Fruit fly (Drosophila melanogaster): ENCODE data around the gene shps.

The shps gene

DNA sequence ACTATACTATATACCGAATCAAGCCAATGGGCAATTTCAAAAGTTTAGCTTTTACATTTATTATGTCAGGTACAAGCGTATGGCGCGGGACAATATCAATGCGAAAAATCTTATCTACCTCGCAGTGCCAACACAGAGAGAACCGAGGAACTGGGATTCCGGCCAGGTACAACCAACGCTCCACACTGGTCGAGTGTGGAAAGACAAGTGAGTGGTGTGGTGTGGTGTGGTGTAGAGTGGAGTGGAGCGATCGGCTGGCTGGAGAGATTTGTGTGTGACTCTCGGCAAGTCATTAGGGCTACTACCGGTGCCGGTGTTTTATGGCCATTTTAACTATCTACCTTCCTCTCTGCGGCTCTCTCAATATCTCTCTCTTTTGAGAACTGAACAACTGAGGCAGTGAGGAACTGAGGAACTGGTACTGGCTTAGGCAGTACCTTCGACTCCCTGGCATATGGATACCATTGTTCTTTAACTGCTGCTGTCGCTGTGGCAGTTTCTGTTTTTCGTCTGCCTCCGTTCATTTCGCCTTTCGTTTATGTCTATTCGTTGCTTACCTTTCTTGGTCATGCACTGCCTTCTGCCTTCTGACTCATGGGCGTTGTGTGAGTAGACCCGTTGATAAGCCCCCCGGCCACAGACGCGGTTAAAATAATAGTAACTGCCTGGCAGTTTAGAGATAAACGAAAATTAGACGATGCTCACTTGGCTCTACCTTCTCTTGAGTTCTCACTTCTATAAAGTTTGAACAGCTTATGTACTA, 19.9 kb upstream of the shps start (continued):
- TF ChIP-seq Max (GFP tag; optimal IDR thresholded peaks at IDR 0.05) (peak; percentile 86), insv (GFP tag; optimal IDR thresholded peaks at IDR 0.05) (peak in 1 of 2 experiments; percentile 44), twi (tag; optimal IDR thresholded peaks at IDR 0.05) (peak; percentile 74), chn (GFP tag; optimal IDR thresholded peaks at IDR 0.05) (peak; percentile 87), Gug (GFP tag; IDR thresholded peaks at IDR 0.05) (peak; percentile 88), Bdp1 (GFP tag; optimal IDR thresholded peaks at IDR 0.05) (peak; percentile 73), Doc3 (GFP tag; IDR thresholded peaks at IDR 0.05; ENCODE audit: partially characterized antibody) (no peak), ara (GFP tag; IDR thresholded peaks at IDR 0.05) (peak; percentile 92), CG12104 (GFP tag; optimal IDR thresholded peaks at IDR 0.05) (peak; percentile 86), jumu (GFP tag; optimal IDR thresholded peaks at IDR 0.05) (peak; percentile 88), HLH54F (GFP tag; optimal IDR thresholded peaks at IDR 0.05) (peak; percentile 87), Ets65A (GFP tag) (no peak), dpn (GFP tag; optimal IDR thresholded peaks at IDR 0.05) (peak; percentile 91 to 94), CG6765 (GFP tag; optimal IDR thresholded peaks at IDR 0.05) (peak; percentile 71), Dbx (GFP tag; IDR thresholded peaks at IDR 0.05) (peak; percentile 87), CG30020 (tag; optimal IDR thresholded peaks at IDR 0.05) (peak; percentile 30), CG30431 (GFP tag; optimal IDR thresholded peaks at IDR 0.05) (peak; percentile 85), yki (optimal IDR thresholded peaks at IDR 0.05) (no peak), Fer1 (GFP tag; optimal IDR thresholded peaks at IDR 0.05) (peak; percentile 89), CG10147 (GFP tag; optimal IDR thresholded peaks at IDR 0.05) (peak; percentile 89), E2f1 (GFP tag; IDR thresholded peaks at IDR 0.05) (peak; percentile 85), D19B (GFP tag; optimal IDR thresholded peaks at IDR 0.05) (peak; percentile 76), CG1832 (GFP tag; optimal IDR thresholded peaks at IDR 0.05) (no peak), sima (GFP tag; optimal IDR thresholded peaks at IDR 0.05) (peak; percentile 47), her (GFP tag; optimal IDR thresholded peaks at IDR 0.05) (peak; percentile 88), trem (tag; optimal IDR thresholded peaks at IDR 0.05) (peak; percentile 80), CG10979 (tag; optimal IDR thresholded peaks at IDR 0.05) (peak; percentile 91), fd3F (GFP tag; optimal IDR thresholded peaks at IDR 0.05) (peak; percentile 84), Spps (tag; optimal IDR thresholded peaks at IDR 0.05) (peak; percentile 74), ranshi (GFP tag; IDR thresholded peaks at IDR 0.05) (peak; percentile 92), al (GFP tag; IDR thresholded peaks at IDR 0.05) (peak; percentile 85), chm (GFP tag; IDR thresholded peaks at IDR 0.05) (peak; percentile 85), Tbp (GFP tag; optimal IDR thresholded peaks at IDR 0.05) (no peak), CG17612 (GFP tag; IDR thresholded peaks at IDR 0.05) (peak; percentile 48; the same call in 1 of the 2 replicates), CG7271 (tag; optimal IDR thresholded peaks at IDR 0.05) (peak; percentile 42), CG17829 (tag; optimal IDR thresholded peaks at IDR 0.05) (peak; percentile 82), Dad (GFP tag; optimal IDR thresholded peaks at IDR 0.05) (peak; percentile 87), Lim3 (GFP tag; IDR thresholded peaks at IDR 0.05) (peak; percentile 37; the same call in 1 of the 2 replicates), CG11560 (tag; IDR thresholded peaks at IDR 0.05) (peak; percentile 70), Hmr (GFP tag; optimal IDR thresholded peaks at IDR 0.05) (peak; percentile 92), sug (tag; optimal IDR thresholded peaks at IDR 0.05) (peak; percentile 67), unpg (GFP tag; optimal IDR thresholded peaks at IDR 0.05) (peak; percentile 91), bcd (GFP tag; optimal IDR thresholded peaks at IDR 0.05) (peak; percentile 91), zen (tag; optimal IDR thresholded peaks at IDR 0.05) (peak; percentile 77), Myb (GFP tag; optimal IDR thresholded peaks at IDR 0.05) (peak; percentile 77), phol (tag; optimal IDR thresholded peaks at IDR 0.05) (peak; percentile 86), CG1233 (GFP tag; optimal IDR thresholded peaks at IDR 0.05) (peak; percentile 88), sens-2 (GFP tag; IDR thresholded peaks at IDR 0.05) (peak; percentile 76), Pdp1 (GFP tag; optimal IDR thresholded peaks at IDR 0.05) (peak; percentile 90 to 93), CG8765 (GFP tag; IDR thresholded peaks at IDR 0.05) (peak; percentile 86)

All from whole organism, embryonic.